Fruit fly (Drosophila melanogaster) whole organism, prepupa: Measurements from ENCODE around the gene CG43245.

Experiments
- CG10669 ChIP-seq: fragments of 200-800 bp; sonication (Bioruptor generic); optimal IDR thresholded peaks from 3 replicates; lab custom pipeline; 2018; ENCODE audit warnings: missing biosample characterization, mild to moderate bottlenecking, missing genetic modification characterization, moderate library complexity
- CG11294 ChIP-seq: fragments of 200-800 bp; sonication (Bioruptor generic); IDR thresholded peaks from 2 replicates; pipeline ENCODE4 v1.3.6; 2022; ENCODE audit warnings: missing biosample characterization, missing genetic modification characterization
- CG11762 ChIP-seq: fragments of 200-800 bp; sonication (Bioruptor generic); optimal IDR thresholded peaks from 3 replicates; lab custom pipeline; 2016; ENCODE audit warnings: missing biosample characterization, missing genetic modification characterization; ENCODE audit not compliant: insufficient read depth
- CG11902 ChIP-seq: fragments of 200-800 bp; sonication (Bioruptor generic); optimal IDR thresholded peaks from 3 replicates; lab custom pipeline; 2016; ENCODE audit warnings: missing biosample characterization, missing genetic modification characterization
- CG1621 ChIP-seq: fragments of 200-800 bp; sonication (Bioruptor generic); optimal IDR thresholded peaks from 3 replicates; lab custom pipeline; 2018; ENCODE audit warnings: missing biosample characterization, mild to moderate bottlenecking, missing genetic modification characterization
- CG3032 ChIP-seq: fragments of 200-800 bp; optimal IDR thresholded peaks from 2 replicates; lab custom pipeline; 2019; ENCODE audit warnings: missing biosample characterization, mild to moderate bottlenecking, missing genetic modification characterization, moderate library complexity
- CG31627 ChIP-seq: fragments of 200-800 bp; sonication (Bioruptor generic); optimal IDR thresholded peaks from 3 replicates; lab custom pipeline; 2016; ENCODE audit warnings: missing biosample characterization, missing genetic modification characterization
- CG32006 ChIP-seq: fragments of 200-800 bp; sonication (Bioruptor generic); optimal IDR thresholded peaks from 3 replicates; lab custom pipeline; 2017; ENCODE audit warnings: missing biosample characterization, mild to moderate bottlenecking, missing genetic modification characterization
- CG34406 ChIP-seq: fragments of 200-800 bp; sonication (Bioruptor generic); optimal IDR thresholded peaks from 3 replicates; lab custom pipeline; 2016; ENCODE audit warnings: missing biosample characterization, missing genetic modification characterization
- CG3919 ChIP-seq: fragments of 200-800 bp; sonication (Bioruptor generic); optimal IDR thresholded peaks from 3 replicates; lab custom pipeline; 2016; ENCODE audit warnings: missing biosample characterization, missing genetic modification characterization
- CG4318 ChIP-seq: fragments of 200-800 bp; sonication (Bioruptor generic); optimal IDR thresholded peaks from 3 replicates; lab custom pipeline; 2017; ENCODE audit warnings: missing biosample characterization, mild to moderate bottlenecking, missing genetic modification characterization
- CG6163 ChIP-seq: fragments of 200-800 bp; sonication (Bioruptor generic); IDR thresholded peaks from 3 replicates; pipeline ENCODE4 v1.3.6; 2022; ENCODE audit warnings: missing biosample characterization, missing genetic modification characterization
- CG6276 ChIP-seq: fragments of 200-800 bp; sonication (Bioruptor generic); optimal IDR thresholded peaks from 2 replicates; lab custom pipeline; 2017; ENCODE audit warnings: missing biosample characterization, mild to moderate bottlenecking, missing genetic modification characterization
- CG6808 ChIP-seq: fragments of 200-800 bp; sonication (Bioruptor generic); optimal IDR thresholded peaks from 3 replicates; lab custom pipeline; 2017; ENCODE audit warnings: missing biosample characterization, missing genetic modification characterization, mild to moderate bottlenecking, moderate library complexity, missing genetic modification reagents
- CG6854 ChIP-seq: fragments of 200-800 bp; sonication (Bioruptor generic); optimal IDR thresholded peaks from 2 replicates; lab custom pipeline; 2017; ENCODE audit warnings: missing biosample characterization, mild to moderate bottlenecking, missing genetic modification characterization
- CG8319 ChIP-seq: fragments of 200-800 bp; sonication (Bioruptor generic); optimal IDR thresholded peaks from 3 replicates; lab custom pipeline; 2016; ENCODE audit warnings: missing biosample characterization, missing genetic modification characterization
- CG8632 ChIP-seq: fragments of 200-800 bp; sonication (Bioruptor generic); optimal IDR thresholded peaks from 3 replicates; lab custom pipeline; 2016; ENCODE audit warnings: missing biosample characterization, missing genetic modification characterization
- CG9139 ChIP-seq: fragments of 200-800 bp; sonication (Bioruptor generic); optimal IDR thresholded peaks from 3 replicates; lab custom pipeline; 2017; ENCODE audit warnings: missing biosample characterization, mild to moderate bottlenecking, missing genetic modification characterization
- Eip75B ChIP-seq: fragments of 200-800 bp; sonication (Bioruptor generic); optimal IDR thresholded peaks from 3 replicates; lab custom pipeline; 2016; ENCODE audit warnings: missing biosample characterization, missing genetic modification characterization
- Eip78C ChIP-seq: fragments of 200-800 bp; sonication (Bioruptor generic); peaks from one replicate; lab custom pipeline; 2016; ENCODE audit warnings: missing biosample characterization, missing genetic modification characterization
- Eip93F ChIP-seq: fragments of 200-800 bp; sonication (Bioruptor generic); optimal IDR thresholded peaks from 2 replicates; lab custom pipeline; 2016; ENCODE audit warnings: missing biosample characterization, mild to moderate bottlenecking, missing genetic modification characterization
- Ets21C ChIP-seq: fragments of 200-800 bp; sonication (Bioruptor generic); optimal IDR thresholded peaks from 3 replicates; lab custom pipeline; 2016; ENCODE audit warnings: missing biosample characterization, missing genetic modification characterization
- Ets96B ChIP-seq: fragments of 200-800 bp; optimal IDR thresholded peaks from 2 replicates; lab custom pipeline; 2019; ENCODE audit warnings: missing biosample characterization, mild to moderate bottlenecking, missing genetic modification characterization, moderate library complexity
- Hr38 ChIP-seq: sonication (Bioruptor generic); optimal IDR thresholded peaks from 2 replicates; lab custom pipeline; 2016; ENCODE audit warnings: missing biosample characterization, missing genetic modification characterization
- Hr39 ChIP-seq: fragments of 200-800 bp; sonication (Bioruptor generic); optimal IDR thresholded peaks from 2 replicates; lab custom pipeline; 2016; ENCODE audit warnings: missing biosample characterization, missing genetic modification characterization
- Hr4 ChIP-seq: fragments of 200-800 bp; sonication (Bioruptor generic); optimal IDR thresholded peaks from 3 replicates; lab custom pipeline; 2016; ENCODE audit warnings: missing biosample characterization, missing genetic modification characterization
- Lpt ChIP-seq: fragments of 200-800 bp; sonication (Bioruptor generic); optimal IDR thresholded peaks from 3 replicates; lab custom pipeline; 2016; ENCODE audit warnings: missing biosample characterization, missing genetic modification characterization
- Met ChIP-seq: fragments of 200-800 bp; sonication (Bioruptor generic); optimal IDR thresholded peaks from 3 replicates; lab custom pipeline; 2016; ENCODE audit warnings: missing biosample characterization, missing genetic modification characterization
- OdsH ChIP-seq: fragments of 200-800 bp; sonication (Bioruptor generic); optimal IDR thresholded peaks from 3 replicates; lab custom pipeline; 2016; ENCODE audit warnings: missing biosample characterization, missing genetic modification characterization
- Smox ChIP-seq: fragments of 200-800 bp; sonication (Bioruptor generic); optimal IDR thresholded peaks from 3 replicates; lab custom pipeline; 2016; ENCODE audit warnings: missing biosample characterization, missing genetic modification characterization
- Sox102F ChIP-seq: fragments of 200-800 bp; sonication (Bioruptor generic); optimal IDR thresholded peaks from 2 replicates; lab custom pipeline; 2016; ENCODE audit warnings: missing biosample characterization, mild to moderate bottlenecking, missing genetic modification characterization
- Sox14 ChIP-seq: fragments of 200-800 bp; sonication (Bioruptor generic); optimal IDR thresholded peaks from 3 replicates; lab custom pipeline; 2016; ENCODE audit warnings: missing biosample characterization, missing genetic modification characterization
- Sox15 ChIP-seq: fragments of 200-800 bp; sonication (Bioruptor generic); optimal IDR thresholded peaks from 3 replicates; lab custom pipeline; 2016; ENCODE audit warnings: missing biosample characterization, missing genetic modification characterization
- acj6 ChIP-seq: fragments of 200-800 bp; sonication (Bioruptor generic); optimal IDR thresholded peaks from 3 replicates; lab custom pipeline; 2016; ENCODE audit warnings: missing biosample characterization, missing genetic modification characterization
- cyc ChIP-seq: fragments of 200-800 bp; sonication (Bioruptor generic); optimal IDR thresholded peaks from 3 replicates; lab custom pipeline; 2016; ENCODE audit warnings: missing biosample characterization, missing genetic modification characterization
- dac ChIP-seq: fragments of 200-800 bp; sonication (Bioruptor generic); optimal IDR thresholded peaks from 2 replicates; lab custom pipeline; 2017; ENCODE audit warnings: missing biosample characterization, mild to moderate bottlenecking, missing genetic modification characterization
- dsx ChIP-seq: fragments of 200-800 bp; optimal IDR thresholded peaks from 3 replicates; lab custom pipeline; 2019; ENCODE audit warnings: missing biosample characterization, mild to moderate bottlenecking, missing genetic modification characterization, moderate library complexity; ENCODE audit not compliant: poor library complexity, severe bottlenecking
- esn ChIP-seq: fragments of 200-800 bp; sonication (Bioruptor generic); optimal IDR thresholded peaks from 2 replicates; lab custom pipeline; 2016; ENCODE audit warnings: missing biosample characterization, mild to moderate bottlenecking, missing genetic modification characterization, moderate library complexity
- fd59A ChIP-seq: fragments of 200-800 bp; sonication (Bioruptor generic); optimal IDR thresholded peaks from 2 replicates; lab custom pipeline; 2017; ENCODE audit warnings: missing biosample characterization, mild to moderate bottlenecking, missing genetic modification characterization, missing genetic modification reagents
- fkh ChIP-seq: fragments of 200-800 bp; sonication (Bioruptor generic); optimal IDR thresholded peaks from 3 replicates; lab custom pipeline; 2017; ENCODE audit warnings: missing biosample characterization, mild to moderate bottlenecking, missing genetic modification characterization, moderate library complexity
- lz ChIP-seq: fragments of 200-800 bp; sonication (Bioruptor generic); optimal IDR thresholded peaks from 3 replicates; lab custom pipeline; 2016; ENCODE audit warnings: missing biosample characterization, missing genetic modification characterization
- net ChIP-seq: fragments of 200-800 bp; sonication (Bioruptor generic); optimal IDR thresholded peaks from 3 replicates; lab custom pipeline; 2016; ENCODE audit warnings: missing biosample characterization, missing genetic modification characterization
- pdm3 ChIP-seq: fragments of 200-800 bp; sonication (Bioruptor generic); optimal IDR thresholded peaks from 3 replicates; lab custom pipeline; 2016; ENCODE audit warnings: missing biosample characterization, missing genetic modification characterization
- spab ChIP-seq: fragments of 200-800 bp; sonication (Bioruptor generic); optimal IDR thresholded peaks from 2 replicates; lab custom pipeline; 2017; ENCODE audit warnings: missing biosample characterization, mild to moderate bottlenecking, missing genetic modification characterization, missing genetic modification reagents
- ss ChIP-seq, 2 experiments: fragments of 200-800 bp; sonication (Bioruptor generic); optimal IDR thresholded peaks; 2 replicates in 1 of 2; 3 replicates in 1 of 2; lab custom pipeline; 2017 to 2018; ENCODE audit warnings: mild to moderate bottlenecking in 2 of 2, missing biosample characterization in 2 of 2, missing genetic modification characterization in 2 of 2, moderate library complexity in 1 of 2
- topi ChIP-seq: fragments of 200-800 bp; sonication (Bioruptor generic); optimal IDR thresholded peaks from 3 replicates; lab custom pipeline; 2016; ENCODE audit warnings: missing biosample characterization, missing genetic modification characterization
- vri ChIP-seq: fragments of 200-800 bp; sonication (Bioruptor generic); optimal IDR thresholded peaks from 3 replicates; lab custom pipeline; 2016; ENCODE audit warnings: missing biosample characterization, mild to moderate bottlenecking, missing genetic modification characterization

The CG43245 gene

dm6 chr3L:10785988-10786706 is 14.4 kb downstream of the CG43245 start (continued):
- TF ChIP-seq CG34406 (GFP tag; lab: Kevin White, UChicago) (peak; percentile 81), lz (GFP tag; lab: Kevin White, UChicago) (peak; percentile 27), CG11902 (GFP tag; lab: Kevin White, UChicago) (peak; percentile 8), CG32006 (no peak), CG6854 (no peak), Eip93F (GFP tag; lab: Kevin White, UChicago) (no peak), CG6276 (no peak), acj6 (GFP tag; lab: Kevin White, UChicago) (peak; percentile 41), CG6163 (GFP tag; lab: Robert Waterston, UW) (peak; percentile 34; the same call in 1 of the 3 replicates), net (peak; percentile 45)

dm6 chr3L:10787652-10788330 is 16.1 kb downstream of the CG43245 start:
- no peak for TF ChIP-seq ss (GFP tag; optimal IDR thresholded peaks at IDR 0.05; lab: Kevin White, UChicago)
- TF ChIP-seq CG6163 (GFP tag; lab: Robert Waterston, UW) = peak; percentile 44; the same call in 1 of the 3 replicates
- TF ChIP-seq OdsH (GFP tag; lab: Kevin White, UChicago) = no peak
- TF ChIP-seq fkh = no peak
- TF ChIP-seq Smox = no peak
- peak; percentile 31 for TF ChIP-seq Eip78C (GFP tag; lab: Kevin White, UChicago)
- no peak for TF ChIP-seq esn
- no peak for TF ChIP-seq CG9139 (GFP tag; lab: Kevin White, UChicago)
- no peak for TF ChIP-seq Hr38 (GFP tag; lab: Kevin White, UChicago)
- no peak for TF ChIP-seq pdm3
- no peak for TF ChIP-seq Ets21C (GFP tag; lab: Kevin White, UChicago)
- no peak for TF ChIP-seq Sox15
- no peak for TF ChIP-seq Eip75B (GFP tag; lab: Kevin White, UChicago)
- TF ChIP-seq topi (GFP tag; lab: Kevin White, UChicago) = no peak
- peak; percentile 12 for TF ChIP-seq vri (GFP tag; lab: Kevin White, UChicago)
- no peak for TF ChIP-seq Eip93F (GFP tag; lab: Kevin White, UChicago)
- TF ChIP-seq CG11294 = 0 out of 2 replicates have a peak, but pooled peaks have one; percentile 11
- TF ChIP-seq net = no peak
- no peak for TF ChIP-seq CG10669 (GFP tag; lab: Kevin White, UChicago)
- TF ChIP-seq CG4318 = no peak
- TF ChIP-seq Lpt (GFP tag; lab: Kevin White, UChicago) = no peak
- no peak for TF ChIP-seq dsx (GFP tag; lab: Kevin White, UChicago)
- TF ChIP-seq CG11902 (GFP tag; lab: Kevin White, UChicago) = no peak
- no peak for TF ChIP-seq CG32006
- TF ChIP-seq CG6808 (GFP tag; lab: Kevin White, UChicago) = no peak
- no peak for TF ChIP-seq dac (GFP tag; lab: Kevin White, UChicago)
- TF ChIP-seq CG34406 (GFP tag; lab: Kevin White, UChicago) = no peak
- TF ChIP-seq cyc (GFP tag; lab: Kevin White, UChicago) = no peak
- no peak for TF ChIP-seq Ets96B (tag; lab: Kevin White, UChicago)
- TF ChIP-seq CG31627 = no peak
- TF ChIP-seq CG11762 = no peak
- no peak for TF ChIP-seq Hr39 (GFP tag; lab: Kevin White, UChicago)
- TF ChIP-seq CG3032 = no peak
- TF ChIP-seq lz (GFP tag; lab: Kevin White, UChicago) = no peak
- peak; percentile 11 for TF ChIP-seq Sox102F
- no peak for TF ChIP-seq CG8632
- TF ChIP-seq CG1621 = no peak
- TF ChIP-seq CG8319 (GFP tag; lab: Kevin White, UChicago) = no peak
- peak; percentile 18 for TF ChIP-seq Met (GFP tag; lab: Kevin White, UChicago)
- no peak for TF ChIP-seq Hr4 (GFP tag; lab: Kevin White, UChicago)
- TF ChIP-seq Sox14 (GFP tag; lab: Kevin White, UChicago) = no peak
- TF ChIP-seq fd59A (GFP tag; lab: Kevin White, UChicago) = no peak
- TF ChIP-seq CG3919 = no peak
- TF ChIP-seq spab (GFP tag; lab: Kevin White, UChicago) = no peak
